Worm (Caenorhabditis elegans): Measurements from ENCODE around the gene kin-2.

kin-2 gene

ce11 chrX:5930822-5931221, 46.8 kb downstream of the kin-2 start, which contains the start of gene egl-6:
Gene egl-6, plus strand, starts transcription at chrX:5931122.
- TF ChIP-seq pqm-1 (tag; optimal IDR thresholded peaks at IDR 0.05) = no peak
- no peak for TF ChIP-seq R02D3.7 (tag; optimal IDR thresholded peaks at IDR 0.05)
- no peak for TF ChIP-seq zag-1 (tag; optimal IDR thresholded peaks at IDR 0.05)
- no peak for TF ChIP-seq nhr-67 (tag; optimal IDR thresholded peaks at IDR 0.05)
- no peak for TF ChIP-seq nhr-25 (tag; optimal IDR thresholded peaks at IDR 0.05)
- TF ChIP-seq unc-62 (GFP tag; optimal IDR thresholded peaks at IDR 0.05) = no peak
- no peak for TF ChIP-seq egl-5 (tag; optimal IDR thresholded peaks at IDR 0.05)
- TF ChIP-seq ceh-82 (tag; optimal IDR thresholded peaks at IDR 0.05) = no peak
- no peak for TF ChIP-seq nhr-12 (tag; optimal IDR thresholded peaks at IDR 0.05)
- TF ChIP-seq fos-1 (tag; optimal IDR thresholded peaks at IDR 0.05) = no peak
- TF ChIP-seq ceh-28 (tag; optimal IDR thresholded peaks at IDR 0.05) = no peak
- no peak for TF ChIP-seq sea-2 (GFP tag; optimal IDR thresholded peaks at IDR 0.05)
- TF ChIP-seq egl-27 (tag; optimal IDR thresholded peaks at IDR 0.05) = no peak

- TF ChIP-seq fos-1 (tag; optimal IDR thresholded peaks at IDR 0.05) = no peak
- TF ChIP-seq daf-12 (tag; optimal IDR thresholded peaks at IDR 0.05) = no peak
Measured at ce11 chrX:5923672-5924071, 54.0 kb downstream of the kin-2 start.
